Fruit fly (Drosophila melanogaster): ENCODE data around the gene CG7330.

Gene CG7330

dm6 chr3L:18148418-18148973 is at the start of gene CG7330 (continued):
- peak; percentile 58; the same call in 1 of the 2 replicates for TF ChIP-seq dimm (GFP tag; IDR thresholded peaks at IDR 0.05)
- no peak for TF ChIP-seq inv (GFP tag; IDR thresholded peaks at IDR 0.05; ENCODE audit: partially characterized antibody)
- peak; percentile 97 for TF ChIP-seq gem (tag; optimal IDR thresholded peaks at IDR 0.05)
- TF ChIP-seq CG3281 (GFP tag; optimal IDR thresholded peaks at IDR 0.05), result peak; percentile 94
- peak; percentile 46 for TF ChIP-seq kni (GFP tag; optimal IDR thresholded peaks at IDR 0.05)
- no peak for TF ChIP-seq br (optimal IDR thresholded peaks at IDR 0.05)
- TF ChIP-seq cad (GFP tag; optimal IDR thresholded peaks at IDR 0.05), result no peak
- TF ChIP-seq lab (GFP tag; optimal IDR thresholded peaks at IDR 0.05), result peak; percentile 95
- TF ChIP-seq Dip3 (GFP tag; optimal IDR thresholded peaks at IDR 0.05), result peak; percentile 55
- peak; percentile 80 for TF ChIP-seq CG18011 (GFP tag; optimal IDR thresholded peaks at IDR 0.05)
- TF ChIP-seq stwl (tag; optimal IDR thresholded peaks at IDR 0.05), result no peak
- TF ChIP-seq Trl (optimal IDR thresholded peaks at IDR 0.05), result no peak
- TF ChIP-seq Trl (GFP tag; optimal IDR thresholded peaks at IDR 0.05), result peak; percentile 26
- TF ChIP-seq CG4854 (GFP tag; optimal IDR thresholded peaks at IDR 0.05), result peak; percentile 63
- TF ChIP-seq tll (GFP tag; optimal IDR thresholded peaks at IDR 0.05), result no peak
- no peak for TF ChIP-seq Sry-β (GFP tag; optimal IDR thresholded peaks at IDR 0.05)
- no peak for TF ChIP-seq dm (GFP tag; optimal IDR thresholded peaks at IDR 0.05)
- peak; percentile 83; the same call in 2 of the 3 replicates for TF ChIP-seq B-H1 (GFP tag; IDR thresholded peaks at IDR 0.05)
- peak; percentile 94 for TF ChIP-seq nmo (GFP tag; optimal IDR thresholded peaks at IDR 0.05)
- TF ChIP-seq CG12071 (GFP tag; optimal IDR thresholded peaks at IDR 0.05), result peak; percentile 79
- TF ChIP-seq gsb (GFP tag; IDR thresholded peaks at IDR 0.05), result peak; percentile 80
- peak; percentile 97 for TF ChIP-seq CG2678 (tag; optimal IDR thresholded peaks at IDR 0.05)
- peak; percentile 34; the same call in 1 of the 2 replicates for TF ChIP-seq Taf1 (GFP tag; IDR thresholded peaks at IDR 0.05)
- peak; percentile 85 for TF ChIP-seq CG3847 (GFP tag; IDR thresholded peaks at IDR 0.05)
- peak; percentile 60 for TF ChIP-seq schlank (tag; optimal IDR thresholded peaks at IDR 0.05)
- TF ChIP-seq slbo (GFP tag; IDR thresholded peaks at IDR 0.05), result peak; percentile 86
- peak; percentile 92 for TF ChIP-seq tgo (GFP tag; IDR thresholded peaks at IDR 0.05)
- peak; percentile 19 for TF ChIP-seq CG17802 (tag; optimal IDR thresholded peaks at IDR 0.05)
- no peak for TF ChIP-seq Myb (GFP tag; optimal IDR thresholded peaks at IDR 0.05)
- TF ChIP-seq Ada2b (GFP tag; IDR thresholded peaks at IDR 0.05), result no peak; the same call in none of the 2 replicates
- peak; percentile 66 for TF ChIP-seq Bteb2 (GFP tag; optimal IDR thresholded peaks at IDR 0.05)
- peak; percentile 32 for TF ChIP-seq fd64A (GFP tag; optimal IDR thresholded peaks at IDR 0.05)
- TF ChIP-seq Sin3A (optimal IDR thresholded peaks at IDR 0.05), result no peak
- TF ChIP-seq CG4707 (GFP tag; optimal IDR thresholded peaks at IDR 0.05), result peak; percentile 33

- TF ChIP-seq cad (GFP tag; optimal IDR thresholded peaks at IDR 0.05) (no peak), sc (optimal IDR thresholded peaks at IDR 0.05) (no peak), sc (GFP tag; optimal IDR thresholded peaks at IDR 0.05) (no peak), Drgx (GFP tag; IDR thresholded peaks at IDR 0.05) (peak; percentile 16; the same call in 1 of the 2 replicates), CG5953 (GFP tag; IDR thresholded peaks at IDR 0.05) (0 out of 2 replicates have a peak, but pooled peaks have one; percentile 14), Usf (GFP tag; optimal IDR thresholded peaks at IDR 0.05) (no peak), kay (GFP tag; optimal IDR thresholded peaks at IDR 0.05) (peak; percentile 7), CG11695 (GFP tag; IDR thresholded peaks at IDR 0.05) (no peak), CG10959 (GFP tag; IDR thresholded peaks at IDR 0.05) (0 out of 2 replicates have a peak, but pooled peaks have one; percentile 5), Nf-YA (GFP tag; IDR thresholded peaks at IDR 0.05) (0 out of 2 replicates have a peak, but pooled peaks have one; percentile 7), prd (optimal IDR thresholded peaks at IDR 0.05) (no peak), prd (GFP tag; IDR thresholded peaks at IDR 0.05) (0 out of 3 replicates have a peak, but pooled peaks have one; percentile 25), slbo (GFP tag; IDR thresholded peaks at IDR 0.05) (peak; percentile 48), vvl (GFP tag; IDR thresholded peaks at IDR 0.05) (peak; percentile 88), chinmo (GFP tag; IDR thresholded peaks at IDR 0.05; ENCODE audit: partially characterized antibody) (0 out of 4 replicates have a peak, but pooled peaks have one; percentile 76), sob (GFP tag; IDR thresholded peaks at IDR 0.05) (0 out of 2 replicates have a peak, but pooled peaks have one; percentile 25), Blimp-1 (GFP tag; optimal IDR thresholded peaks at IDR 0.05) (peak; percentile 26), NfI (GFP tag; optimal IDR thresholded peaks at IDR 0.05) (peak; percentile 7), CG8290 (GFP tag; optimal IDR thresholded peaks at IDR 0.05) (no peak), CG8290 (tag; optimal IDR thresholded peaks at IDR 0.05) (peak in 1 of 2 experiments; percentile 38)
These were observed 49.0 kb upstream of the CG7330 start for dm6 chr3L:18099715-18100114.

All from whole organism, embryonic.